Fruit fly (Drosophila melanogaster): Measurements from ENCODE around the gene CG6293.

CG6293 gene

dm6 chr3R:10353932-10354703 lies 42.7 kb upstream of the CG6293 start (continued):
- no peak for TF ChIP-seq fd102C (GFP tag; optimal IDR thresholded peaks at IDR 0.05)
- TF ChIP-seq Hmr (GFP tag; optimal IDR thresholded peaks at IDR 0.05) = no peak
- no peak for TF ChIP-seq Side (GFP tag; optimal IDR thresholded peaks at IDR 0.05)
- TF ChIP-seq NC2α (GFP tag; optimal IDR thresholded peaks at IDR 0.05) = no peak
- TF ChIP-seq nerfin-2 (GFP tag; IDR thresholded peaks at IDR 0.05; ENCODE audit: partially characterized antibody) = no peak
- TF ChIP-seq org-1 (GFP tag; optimal IDR thresholded peaks at IDR 0.05) = no peak
- TF ChIP-seq CG10274 (GFP tag; optimal IDR thresholded peaks at IDR 0.05) = no peak
- no peak for TF ChIP-seq CG11085 (GFP tag; IDR thresholded peaks at IDR 0.05)
- TF ChIP-seq CG2875 (GFP tag; optimal IDR thresholded peaks at IDR 0.05) = no peak
- no peak for TF ChIP-seq esg (GFP tag; conservative IDR thresholded peaks at IDR 0.05)
- no peak for TF ChIP-seq Atf6 (GFP tag; IDR thresholded peaks at IDR 0.05)
- no peak for TF ChIP-seq CG1792 (GFP tag; optimal IDR thresholded peaks at IDR 0.05)
- TF ChIP-seq knrl (GFP tag; IDR thresholded peaks at IDR 0.05; ENCODE audit: partially characterized antibody) = no peak
- no peak for TF ChIP-seq Dp (GFP tag; optimal IDR thresholded peaks at IDR 0.05)
- no peak for TF ChIP-seq CG12744 (GFP tag; optimal IDR thresholded peaks at IDR 0.05)
- no peak for TF ChIP-seq Gug (GFP tag; IDR thresholded peaks at IDR 0.05)
- no peak for TF ChIP-seq Hr3 (GFP tag; optimal IDR thresholded peaks at IDR 0.05)
- TF ChIP-seq sob (GFP tag; IDR thresholded peaks at IDR 0.05) = no peak
- TF ChIP-seq CG10654 (GFP tag; optimal IDR thresholded peaks at IDR 0.05) = no peak
- no peak for TF ChIP-seq Myb (GFP tag; optimal IDR thresholded peaks at IDR 0.05)
- no peak for TF ChIP-seq wek (GFP tag; optimal IDR thresholded peaks at IDR 0.05)
- TF ChIP-seq nmo (GFP tag; optimal IDR thresholded peaks at IDR 0.05) = peak; percentile 60
- TF ChIP-seq CG17829 (tag; optimal IDR thresholded peaks at IDR 0.05) = peak; percentile 67
- no peak for TF ChIP-seq CG13624 (GFP tag; optimal IDR thresholded peaks at IDR 0.05)
- TF ChIP-seq Atf-2 (GFP tag; optimal IDR thresholded peaks at IDR 0.05) = no peak
- TF ChIP-seq slbo (GFP tag; IDR thresholded peaks at IDR 0.05) = no peak
- TF ChIP-seq ken (GFP tag; IDR thresholded peaks at IDR 0.05) = no peak
- TF ChIP-seq CG11093 (GFP tag; IDR thresholded peaks at IDR 0.05) = no peak
- TF ChIP-seq Opbp (GFP tag; IDR thresholded peaks at IDR 0.05; ENCODE audit: partially characterized antibody) = no peak
- TF ChIP-seq CG2120 (GFP tag; optimal IDR thresholded peaks at IDR 0.05) = no peak
- no peak for TF ChIP-seq hb (GFP tag; IDR thresholded peaks at IDR 0.05; ENCODE audit: partially characterized antibody)
- no peak for TF ChIP-seq CG15514 (GFP tag; optimal IDR thresholded peaks at IDR 0.05)
- no peak for TF ChIP-seq Rx (GFP tag; IDR thresholded peaks at IDR 0.05)
- TF ChIP-seq E2f2 (GFP tag; IDR thresholded peaks at IDR 0.05) = no peak
- TF ChIP-seq slou (GFP tag; optimal IDR thresholded peaks at IDR 0.05) = no peak
- TF ChIP-seq Fer2 (tag; optimal IDR thresholded peaks at IDR 0.05) = no peak
- peak; percentile 59 for TF ChIP-seq CG8924 (tag; optimal IDR thresholded peaks at IDR 0.05)
- no peak for TF ChIP-seq Mad (GFP tag; optimal IDR thresholded peaks at IDR 0.05)
- TF ChIP-seq dimm (GFP tag; IDR thresholded peaks at IDR 0.05) = no peak
- no peak for TF ChIP-seq CG34224 (GFP tag; IDR thresholded peaks at IDR 0.05; ENCODE audit: partially characterized antibody)
- TF ChIP-seq dysf (GFP tag; IDR thresholded peaks at IDR 0.05) = no peak
- peak; percentile 98 for TF ChIP-seq hkb (optimal IDR thresholded peaks at IDR 0.05)
- no peak for TF ChIP-seq hkb (GFP tag; IDR thresholded peaks at IDR 0.05)
- TF ChIP-seq amos (GFP tag; IDR thresholded peaks at IDR 0.05; ENCODE audit: partially characterized antibody) = no peak
- no peak for TF ChIP-seq Bdp1 (GFP tag; optimal IDR thresholded peaks at IDR 0.05)
- no peak for TF ChIP-seq Ets97D (GFP tag; optimal IDR thresholded peaks at IDR 0.05)
- no peak for TF ChIP-seq HmgD (GFP tag; optimal IDR thresholded peaks at IDR 0.05)
- TF ChIP-seq chif (GFP tag; optimal IDR thresholded peaks at IDR 0.05) = peak in 1 of 2 experiments; percentile 21
- peak in 1 of 2 experiments; percentile 58 for TF ChIP-seq bsh (GFP tag; optimal IDR thresholded peaks at IDR 0.05)
- TF ChIP-seq nom (GFP tag; optimal IDR thresholded peaks at IDR 0.05) = no peak

All from whole organism, embryonic.